Fruit fly (Drosophila melanogaster) whole organism, wandering third instar larva: Measurements from ENCODE around the gene cher.

Experiments used
- CG32264 ChIP-seq: fragments of 200-800 bp; sonication (Bioruptor generic); optimal IDR thresholded peaks from 2 replicates; lab custom pipeline; 2016; ENCODE audit warnings: missing biosample characterization, missing genetic modification characterization
- CG9705 ChIP-seq: fragments of 200-800 bp; sonication (Bioruptor generic); optimal IDR thresholded peaks from 2 replicates; lab custom pipeline; 2018; ENCODE audit warnings: missing biosample characterization, mild to moderate bottlenecking, missing genetic modification characterization
- CrebA ChIP-seq: fragments of 200-800 bp; sonication (Bioruptor generic); optimal IDR thresholded peaks from 2 replicates; lab custom pipeline; 2016; ENCODE audit warnings: missing biosample characterization, mild to moderate bottlenecking, missing genetic modification characterization, borderline replicate concordance
- Dfd ChIP-seq: fragments of >200 bp; optimal IDR thresholded peaks from 2 replicates; lab custom pipeline; 2017; ENCODE audit warnings: missing biosample characterization, missing genetic modification characterization
- Dif ChIP-seq: fragments of 200-275, 200-300 bp; sonication (Bioruptor generic); optimal IDR thresholded peaks from 2 replicates; lab custom pipeline; 2018; ENCODE audit warnings: missing biosample characterization, missing genetic modification characterization; ENCODE audit not compliant: partially characterized antibody
- GATAd ChIP-seq: sonication (Bioruptor generic); optimal IDR thresholded peaks from 2 replicates; lab custom pipeline; 2016; ENCODE audit warnings: missing biosample characterization, missing genetic modification characterization
- HLH106 ChIP-seq: fragments of 200-800 bp; optimal IDR thresholded peaks from 3 replicates; lab custom pipeline; 2019; ENCODE audit warnings: missing biosample characterization, mild to moderate bottlenecking, missing genetic modification characterization, moderate library complexity
- Hnf4 ChIP-seq: fragments of 200-800 bp; sonication (Bioruptor generic); optimal IDR thresholded peaks from 2 replicates; lab custom pipeline; 2016; ENCODE audit warnings: missing biosample characterization, mild to moderate bottlenecking, missing genetic modification characterization
- Hr78 ChIP-seq: fragments of >200 bp; optimal IDR thresholded peaks from 2 replicates; lab custom pipeline; 2017; ENCODE audit warnings: missing biosample characterization, missing genetic modification characterization
- Hr83 ChIP-seq: fragments of 200-300 bp; sonication (Bioruptor generic); optimal IDR thresholded peaks from 2 replicates; lab custom pipeline; 2016; ENCODE audit warnings: missing biosample characterization, mild to moderate bottlenecking, missing genetic modification characterization, moderate library complexity; ENCODE audit not compliant: poor library complexity, severe bottlenecking
- Jra ChIP-seq: sonication (Bioruptor generic); optimal IDR thresholded peaks from 2 replicates; lab custom pipeline; 2016; ENCODE audit warnings: missing biosample characterization, missing genetic modification characterization
- Mio ChIP-seq: sonication (Bioruptor generic); optimal IDR thresholded peaks from 2 replicates; lab custom pipeline; 2016; ENCODE audit warnings: missing biosample characterization, missing genetic modification characterization
- Myc ChIP-seq: fragments of >200 bp; optimal IDR thresholded peaks from 2 replicates; lab custom pipeline; 2017
- OdsH ChIP-seq: fragments of 200-800 bp; sonication (Bioruptor generic); optimal IDR thresholded peaks from 2 replicates; lab custom pipeline; 2016; ENCODE audit warnings: missing biosample characterization, mild to moderate bottlenecking, missing genetic modification characterization
- Rel ChIP-seq, 2 experiments: fragments of 200-800 bp; sonication (Bioruptor generic) in 1 of 2; optimal IDR thresholded peaks; 2 replicates in 1 of 2; 3 replicates in 1 of 2; lab custom pipeline; 2016 to 2019; ENCODE audit warnings: mild to moderate bottlenecking in 2 of 2, missing biosample characterization in 2 of 2, missing genetic modification characterization in 2 of 2, moderate library complexity in 1 of 2
- Vsx2 ChIP-seq: fragments of 200-300, 225-300 bp; sonication (Bioruptor generic); optimal IDR thresholded peaks from 2 replicates; lab custom pipeline; 2018; ENCODE audit warnings: missing biosample characterization, missing genetic modification characterization; ENCODE audit not compliant: partially characterized antibody
- br ChIP-seq: fragments of 200-800 bp; sonication (Bioruptor generic); optimal IDR thresholded peaks from 2 replicates; lab custom pipeline; 2016; ENCODE audit warnings: missing biosample characterization, missing genetic modification characterization
- brk ChIP-seq: fragments of 200-800 bp; sonication (Bioruptor generic); optimal IDR thresholded peaks from 2 replicates; lab custom pipeline; 2016; ENCODE audit warnings: missing biosample characterization, mild to moderate bottlenecking, missing genetic modification characterization
- dmrt93B ChIP-seq: fragments of 200-800 bp; sonication (Bioruptor generic); optimal IDR thresholded peaks from 2 replicates; lab custom pipeline; 2018; ENCODE audit warnings: missing biosample characterization, mild to moderate bottlenecking, missing genetic modification characterization
- ey ChIP-seq: fragments of 200-800 bp; sonication (Bioruptor generic); optimal IDR thresholded peaks from 2 replicates; lab custom pipeline; 2016; ENCODE audit warnings: missing biosample characterization, missing genetic modification characterization
- foxo ChIP-seq, 2 experiments: fragments of 200-800 bp; sonication (Bioruptor generic); optimal IDR thresholded peaks; 2 replicates in 1 of 2; 3 replicates in 1 of 2; lab custom pipeline; 2016 to 2017; ENCODE audit warnings: missing biosample characterization in 2 of 2, missing genetic modification characterization in 2 of 2
- fru ChIP-seq: fragments of 200-800 bp; sonication (Bioruptor generic); optimal IDR thresholded peaks from 3 replicates; lab custom pipeline; 2016; ENCODE audit warnings: missing biosample characterization, mild to moderate bottlenecking, missing genetic modification characterization
- jim ChIP-seq: fragments of 175-275, 200-325 bp; sonication (Bioruptor generic); optimal IDR thresholded peaks from 2 replicates; lab custom pipeline; 2016; ENCODE audit warnings: missing biosample characterization, mild to moderate bottlenecking, missing genetic modification characterization
- lola ChIP-seq: fragments of >200 bp; optimal IDR thresholded peaks from 2 replicates; lab custom pipeline; 2017; ENCODE audit warnings: missing biosample characterization, missing genetic modification characterization
- pan ChIP-seq: fragments of >200 bp; optimal IDR thresholded peaks from 2 replicates; lab custom pipeline; 2017
- psq ChIP-seq: fragments of 200-800 bp; sonication (Bioruptor generic); optimal IDR thresholded peaks from 3 replicates; lab custom pipeline; 2017; ENCODE audit warnings: missing biosample characterization, mild to moderate bottlenecking, missing genetic modification characterization, moderate library complexity
- rgr ChIP-seq: fragments of 200-800 bp; sonication (Bioruptor generic); optimal IDR thresholded peaks from 3 replicates; lab custom pipeline; 2016; ENCODE audit warnings: missing biosample characterization, mild to moderate bottlenecking, missing genetic modification characterization
- sage ChIP-seq: fragments of 200-800 bp; sonication (Bioruptor generic); optimal IDR thresholded peaks from 2 replicates; lab custom pipeline; 2016; ENCODE audit warnings: missing biosample characterization, mild to moderate bottlenecking, missing genetic modification characterization
- sv ChIP-seq: fragments of 200-800 bp; sonication (Bioruptor generic); optimal IDR thresholded peaks from 3 replicates; lab custom pipeline; 2016; ENCODE audit warnings: missing biosample characterization, missing genetic modification characterization
- tai ChIP-seq: sonication (Bioruptor generic); optimal IDR thresholded peaks from 2 replicates; lab custom pipeline; 2016; ENCODE audit warnings: missing biosample characterization, missing genetic modification characterization
- usp ChIP-seq: fragments of >200 bp; optimal IDR thresholded peaks from 2 replicates; lab custom pipeline; 2017; ENCODE audit warnings: missing biosample characterization, missing genetic modification characterization
- woc ChIP-seq: sonication (Bioruptor generic); optimal IDR thresholded peaks from 2 replicates; lab custom pipeline; 2016; ENCODE audit warnings: missing biosample characterization, mild to moderate bottlenecking, missing genetic modification characterization

Gene cher

DNA sequence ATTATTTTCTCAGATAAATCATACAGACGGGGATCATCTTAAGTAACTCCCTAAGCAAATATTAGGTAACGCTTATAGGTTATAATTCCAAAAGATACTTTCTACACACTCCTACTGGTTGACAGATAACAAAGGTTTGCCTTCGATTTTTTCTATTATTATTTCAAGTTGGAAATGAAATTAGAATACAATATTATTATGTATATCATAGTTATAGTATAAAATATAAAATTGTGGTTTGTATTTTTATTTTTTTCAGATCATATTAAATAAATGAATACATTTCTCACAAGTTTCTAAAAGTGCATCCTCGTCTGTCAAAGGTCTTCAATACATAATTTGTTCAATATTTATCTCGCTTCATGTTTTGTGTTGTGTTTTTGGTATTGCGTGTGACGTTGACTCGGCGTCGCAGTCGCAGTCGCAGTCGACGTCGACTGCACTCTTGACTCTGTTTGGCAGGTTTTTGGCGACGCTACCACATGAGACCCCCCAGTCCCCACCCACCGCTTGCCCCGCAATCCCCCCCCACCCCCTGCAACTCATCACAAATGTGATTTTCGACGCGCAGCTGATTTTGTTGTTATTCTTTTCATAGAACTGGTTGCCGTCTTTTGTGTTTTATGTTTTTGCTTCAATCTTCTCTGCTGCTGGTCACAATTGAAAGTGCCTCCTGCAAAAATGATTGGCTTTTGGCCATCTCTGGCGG, 2.2 kb downstream of the cher start (continued):
- TF ChIP-seq Dif (GFP tag; lab: Kevin White, UChicago), result no peak
- no peak for TF ChIP-seq GATAd (GFP tag; lab: Kevin White, UChicago)
- TF ChIP-seq Dfd (GFP tag; lab: Kevin White, UChicago), result no peak
- no peak for TF ChIP-seq woc (GFP tag; lab: Kevin White, UChicago)
- no peak for TF ChIP-seq pan (lab: Kevin White, UChicago)
- TF ChIP-seq lola, result no peak
- TF ChIP-seq Jra (GFP tag; lab: Kevin White, UChicago), result no peak
- TF ChIP-seq psq (GFP tag; lab: Kevin White, UChicago), result peak; percentile 60
- TF ChIP-seq dmrt93B (GFP tag; lab: Kevin White, UChicago), result peak; percentile 40
- no peak for TF ChIP-seq CG32264 (GFP tag; lab: Kevin White, UChicago)
- TF ChIP-seq brk, result no peak
- no peak for TF ChIP-seq Hnf4
- TF ChIP-seq fru (GFP tag; lab: Kevin White, UChicago), result peak; percentile 61
- TF ChIP-seq sage (GFP tag; lab: Kevin White, UChicago), result no peak

DNA sequence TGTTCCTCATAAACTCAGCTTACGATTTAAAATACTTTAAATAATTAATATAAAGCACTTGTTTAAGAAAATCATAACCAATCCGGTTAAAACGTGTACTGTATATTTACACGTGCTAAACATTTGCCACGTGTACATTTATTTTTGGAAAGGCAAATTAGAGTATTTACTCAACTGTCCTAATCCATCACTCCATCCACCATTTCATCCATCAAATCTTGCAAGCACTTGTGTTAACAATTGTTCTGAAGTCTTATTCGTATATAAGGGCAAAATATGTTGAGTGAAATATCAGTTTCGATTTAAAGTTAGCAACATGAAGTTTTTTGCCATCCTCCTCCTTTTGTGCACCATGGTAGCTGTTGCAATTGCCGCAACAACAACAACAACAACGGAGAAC, 3.9 kb downstream of the cher start, which contains the start of gene CG42779:
CG42779 (plus strand) TSS at position 301 of the 400 bp plus-strand sequence.
- TF ChIP-seq CrebA (GFP tag; lab: Kevin White, UChicago) (no peak), foxo (GFP tag; optimal IDR thresholded peaks at IDR 0.05; lab: Kevin White, UChicago) (no peak), jim (GFP tag; lab: Kevin White, UChicago) (no peak), CG9705 (GFP tag; lab: Kevin White, UChicago) (no peak), Rel (GFP tag; optimal IDR thresholded peaks at IDR 0.05; lab: Kevin White, UChicago) (no peak), Rel (tag; optimal IDR thresholded peaks at IDR 0.05; lab: Kevin White, UChicago) (no peak), dmrt93B (GFP tag; lab: Kevin White, UChicago) (no peak), HLH106 (tag; lab: Kevin White, UChicago) (no peak), Dif (GFP tag; lab: Kevin White, UChicago) (no peak), psq (GFP tag; lab: Kevin White, UChicago) (no peak), usp (GFP tag; lab: Kevin White, UChicago) (no peak), Mio (GFP tag; lab: Kevin White, UChicago) (no peak), brk (no peak), pan (lab: Kevin White, UChicago) (no peak), Hr78 (GFP tag; lab: Kevin White, UChicago) (no peak), br (GFP tag; lab: Kevin White, UChicago) (no peak), GATAd (GFP tag; lab: Kevin White, UChicago) (no peak)

DNA sequence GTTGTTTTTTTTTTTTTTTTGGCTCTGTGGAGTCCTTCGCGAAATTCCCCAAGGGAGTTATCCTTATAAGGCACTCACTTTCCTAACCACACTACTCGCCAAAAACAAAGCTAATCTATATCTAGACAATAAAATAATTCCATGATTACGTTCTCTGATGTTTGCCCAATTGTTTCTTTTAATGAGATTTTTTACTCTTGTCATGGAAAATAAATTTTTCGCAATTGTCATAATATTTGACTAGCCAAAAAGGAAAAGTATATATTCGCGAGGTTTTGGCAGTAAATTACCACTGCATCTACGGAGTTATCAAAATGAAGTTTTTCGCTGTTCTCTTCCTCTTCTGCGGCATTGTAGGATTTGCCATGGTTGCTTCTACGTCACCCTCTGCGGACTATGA, 5.0 kb downstream of the cher start, which contains the start of gene CG34278:
CG34278 (plus strand) TSS at position 301 of the 400 bp plus-strand sequence.
- no peak for TF ChIP-seq Vsx2 (GFP tag; lab: Kevin White, UChicago)
- no peak for TF ChIP-seq jim (GFP tag; lab: Kevin White, UChicago)
- no peak for TF ChIP-seq Myc (lab: Kevin White, UChicago)
- no peak for TF ChIP-seq Hnf4
- no peak for TF ChIP-seq lola
- no peak for TF ChIP-seq ey (GFP tag; lab: Kevin White, UChicago)
- no peak for TF ChIP-seq fru (GFP tag; lab: Kevin White, UChicago)
- TF ChIP-seq OdsH, result no peak
- no peak for TF ChIP-seq pan (lab: Kevin White, UChicago)
- TF ChIP-seq sv (GFP tag; lab: Kevin White, UChicago), result no peak
- no peak for TF ChIP-seq Mio (GFP tag; lab: Kevin White, UChicago)
- TF ChIP-seq Hr83, result no peak
- no peak for TF ChIP-seq Dfd (GFP tag; lab: Kevin White, UChicago)
- no peak for TF ChIP-seq HLH106 (tag; lab: Kevin White, UChicago)
- TF ChIP-seq foxo (GFP tag; optimal IDR thresholded peaks at IDR 0.05; lab: Kevin White, UChicago), result no peak
- TF ChIP-seq Dif (GFP tag; lab: Kevin White, UChicago), result no peak
- TF ChIP-seq usp (GFP tag; lab: Kevin White, UChicago), result no peak
- no peak for TF ChIP-seq rgr (GFP tag; lab: Kevin White, UChicago)
- no peak for TF ChIP-seq tai
- no peak for TF ChIP-seq dmrt93B (GFP tag; lab: Kevin White, UChicago)
